Fruit fly (Drosophila melanogaster) whole organism, pupa: ENCODE measurements around the gene CG46458.

ENCODE experiments used
- CG10348 ChIP-seq: fragments of 200-800 bp; sonication (Bioruptor generic); IDR thresholded peaks from 2 replicates; pipeline ENCODE4 v1.3.6; 2022; ENCODE audit warnings: missing biosample characterization, missing genetic modification characterization
- CG12605 ChIP-seq: fragments of 200-800 bp; sonication (Bioruptor generic); IDR thresholded peaks from 2 replicates; pipeline ENCODE4 v1.3.6; 2022; ENCODE audit warnings: missing biosample characterization, missing genetic modification characterization
- CG14655 ChIP-seq: fragments of 200-800 bp; sonication (Bioruptor generic); optimal IDR thresholded peaks from 3 replicates; lab custom pipeline; 2017; ENCODE audit warnings: mild to moderate bottlenecking, missing biosample characterization, missing genetic modification reagents, missing genetic modification characterization
- CG17806 ChIP-seq: fragments of 200-800 bp; sonication (Bioruptor generic); optimal IDR thresholded peaks from 2 replicates; lab custom pipeline; 2018; ENCODE audit warnings: missing biosample characterization, mild to moderate bottlenecking, missing genetic modification characterization, moderate library complexity
- CG4496 ChIP-seq: fragments of 200-800 bp; sonication (Bioruptor generic); IDR thresholded peaks from 3 replicates; pipeline ENCODE4 v1.3.6; 2022; ENCODE audit warnings: missing biosample characterization, missing genetic modification characterization
- CG8159 ChIP-seq: fragments of 200-800 bp; sonication (Bioruptor generic); optimal IDR thresholded peaks from 3 replicates; lab custom pipeline; 2018; ENCODE audit warnings: missing biosample characterization, mild to moderate bottlenecking, missing genetic modification characterization, moderate library complexity
- CG9948 ChIP-seq: fragments of 200-800 bp; sonication (Bioruptor generic); optimal IDR thresholded peaks from 2 replicates; lab custom pipeline; 2018; ENCODE audit warnings: missing biosample characterization, mild to moderate bottlenecking, missing genetic modification characterization, moderate library complexity
- D1 ChIP-seq: fragments of 200-800 bp; sonication (Bioruptor generic); optimal IDR thresholded peaks from 2 replicates; lab custom pipeline; 2018; ENCODE audit warnings: missing biosample characterization, mild to moderate bottlenecking, missing genetic modification characterization, moderate library complexity
- EcR ChIP-seq: fragments of 200-800 bp; sonication (Bioruptor generic); optimal IDR thresholded peaks from 3 replicates; lab custom pipeline; 2019; ENCODE audit warnings: missing biosample characterization, missing genetic modification characterization, mild to moderate bottlenecking, moderate library complexity, missing genetic modification reagents
- Ets98B ChIP-seq: fragments of 200-800 bp; sonication (Bioruptor generic); IDR thresholded peaks from 2 replicates; pipeline ENCODE4 v1.3.6; 2022; ENCODE audit warnings: missing biosample characterization, missing genetic modification characterization
- Pif1A ChIP-seq: fragments of 200-800 bp; sonication (Bioruptor generic); optimal IDR thresholded peaks from 3 replicates; lab custom pipeline; 2016; ENCODE audit warnings: missing biosample characterization, missing genetic modification characterization
- Pif1B ChIP-seq: fragments of 200-800 bp; sonication (Bioruptor generic); optimal IDR thresholded peaks from 3 replicates; lab custom pipeline; 2016; ENCODE audit warnings: missing biosample characterization, missing genetic modification characterization
- Snoo ChIP-seq: fragments of 200-800 bp; sonication (Bioruptor generic); optimal IDR thresholded peaks from 3 replicates; lab custom pipeline; 2017; ENCODE audit warnings: missing biosample characterization, mild to moderate bottlenecking, missing genetic modification characterization, inconsistent platforms
- gl ChIP-seq: fragments of 200-800 bp; sonication (Bioruptor generic); optimal IDR thresholded peaks from 2 replicates; lab custom pipeline; 2018; ENCODE audit warnings: missing biosample characterization, mild to moderate bottlenecking, missing genetic modification characterization

dm6 chr3R:6977114-6977513 lies 18.9 kb upstream of the CG46458 start:
- TF ChIP-seq CG4496 (GFP tag; lab: Robert Waterston, UW) (no peak), gl (tag; lab: Kevin White, UChicago) (no peak), EcR (GFP tag; lab: Kevin White, UChicago) (no peak), Pif1A (GFP tag; lab: Kevin White, UChicago) (no peak), D1 (tag; lab: Kevin White, UChicago) (no peak), Pif1B (GFP tag; lab: Kevin White, UChicago) (no peak), CG10348 (GFP tag; lab: Robert Waterston, UW) (no peak), CG14655 (GFP tag; lab: Kevin White, UChicago) (no peak), Snoo (tag; lab: Kevin White, UChicago) (no peak), CG12605 (GFP tag; lab: Robert Waterston, UW) (no peak), CG8159 (tag; lab: Kevin White, UChicago) (no peak), CG9948 (tag; lab: Kevin White, UChicago) (no peak), Ets98B (GFP tag; lab: Robert Waterston, UW) (no peak), CG17806 (tag; lab: Kevin White, UChicago) (no peak)
